Fruit fly (Drosophila melanogaster) whole organism, embryonic: Measurements from ENCODE around the gene CG11309.

ENCODE experiments used
- CG14050 ChIP-seq: fragments of 200-800 bp; sonication (Bioruptor generic); IDR thresholded peaks from 3 replicates; pipeline ENCODE4 v1.3.6; 2022; ENCODE audit warnings: missing biosample characterization, missing genetic modification characterization
- CG16779 ChIP-seq: fragments of 200-800 bp; sonication (Bioruptor generic); IDR thresholded peaks from 2 replicates; pipeline ENCODE4 v1.3.6; 2022; ENCODE audit warnings: missing biosample characterization, missing genetic modification characterization
- CG16815 ChIP-seq: fragments of 200-800 bp; sonication (Bioruptor generic); optimal IDR thresholded peaks from 3 replicates; lab custom pipeline; 2017; ENCODE audit warnings: missing biosample characterization, mild to moderate bottlenecking, missing genetic modification characterization
- CG2129 ChIP-seq: fragments of 200-800 bp; sonication (Bioruptor generic); IDR thresholded peaks from 2 replicates; pipeline ENCODE4 v1.3.6; 2022; ENCODE audit warnings: missing biosample characterization, missing genetic modification characterization; ENCODE audit not compliant: partially characterized antibody
- CG4730 ChIP-seq: fragments of 200-800 bp; sonication (Bioruptor generic); IDR thresholded peaks from 2 replicates; pipeline ENCODE4 v1.3.6; 2022; ENCODE audit warnings: missing biosample characterization, missing genetic modification characterization
- CG7745 ChIP-seq: fragments of 200-800 bp; sonication (Bioruptor generic); optimal IDR thresholded peaks from 2 replicates; lab custom pipeline; 2018; ENCODE audit warnings: missing biosample characterization, mild to moderate bottlenecking, missing genetic modification characterization, moderate library complexity
- Dref ChIP-seq: fragments of 200-800 bp; sonication (Bioruptor generic); IDR thresholded peaks from 2 replicates; pipeline ENCODE4 v1.3.6; 2022; ENCODE audit warnings: missing biosample characterization, missing genetic modification characterization
- Fer3 ChIP-seq: fragments of 200-800 bp; sonication (Bioruptor generic); optimal IDR thresholded peaks from 2 replicates; lab custom pipeline; 2018; ENCODE audit warnings: missing biosample characterization, mild to moderate bottlenecking, missing genetic modification characterization, moderate library complexity
- ash1 ChIP-seq: fragments of 200-800 bp; sonication (Bioruptor generic); optimal IDR thresholded peaks from 2 replicates; lab custom pipeline; 2018; ENCODE audit warnings: missing biosample characterization, mild to moderate bottlenecking, missing genetic modification characterization
- bcd ChIP-seq: fragments of 200-800 bp; sonication (Bioruptor generic); optimal IDR thresholded peaks from 2 replicates; lab custom pipeline; 2017; ENCODE audit warnings: missing biosample characterization, mild to moderate bottlenecking, missing genetic modification characterization
- da ChIP-seq: fragments of 200-800 bp; sonication (Bioruptor generic); optimal IDR thresholded peaks from 2 replicates; lab custom pipeline; 2016; ENCODE audit warnings: missing biosample characterization, missing genetic modification characterization
- sna ChIP-seq: fragments of 200-800 bp; sonication (Bioruptor generic); IDR thresholded peaks from 2 replicates; pipeline ENCODE4 v1.3.6; 2022; ENCODE audit warnings: missing biosample characterization, missing genetic modification characterization; ENCODE audit not compliant: partially characterized antibody
- twi ChIP-seq: fragments of 200-800 bp; optimal IDR thresholded peaks from 2 replicates; lab custom pipeline; 2019; ENCODE audit warnings: missing biosample characterization, mild to moderate bottlenecking, missing genetic modification characterization, moderate library complexity

dm6 chr3L:21290336-21290735 is 14.1 kb downstream of the CG11309 start:
- TF ChIP-seq bcd, result no peak
- TF ChIP-seq da (GFP tag; lab: Kevin White, UChicago), result no peak
- TF ChIP-seq CG2129, result no peak
- no peak for TF ChIP-seq Fer3
- TF ChIP-seq sna (GFP tag; lab: Robert Waterston, UW), result no peak
- TF ChIP-seq CG16815 (GFP tag; lab: Kevin White, UChicago), result no peak
- TF ChIP-seq CG4730 (GFP tag; lab: Robert Waterston, UW), result no peak
- TF ChIP-seq CG7745 (tag; lab: Kevin White, UChicago), result no peak
- no peak for TF ChIP-seq Dref (GFP tag; lab: Robert Waterston, UW)
- no peak for TF ChIP-seq ash1 (GFP tag; lab: Kevin White, UChicago)
- TF ChIP-seq CG14050 (GFP tag; lab: Robert Waterston, UW), result no peak
- TF ChIP-seq CG16779 (GFP tag; lab: Robert Waterston, UW), result no peak
- TF ChIP-seq twi (tag; lab: Kevin White, UChicago), result no peak
